Fruit fly (Drosophila melanogaster) whole organism, wandering third instar larva: ENCODE data around the gene CG14841.

Source experiments
- Abd-B ChIP-seq: fragments of >200 bp; optimal IDR thresholded peaks from 2 replicates; lab custom pipeline; 2017; ENCODE audit warnings: missing biosample characterization, missing genetic modification characterization
- CG32264 ChIP-seq: fragments of 200-800 bp; sonication (Bioruptor generic); optimal IDR thresholded peaks from 2 replicates; lab custom pipeline; 2016; ENCODE audit warnings: missing biosample characterization, missing genetic modification characterization
- CG9705 ChIP-seq: fragments of 200-800 bp; sonication (Bioruptor generic); optimal IDR thresholded peaks from 2 replicates; lab custom pipeline; 2018; ENCODE audit warnings: missing biosample characterization, mild to moderate bottlenecking, missing genetic modification characterization
- CrebA ChIP-seq: fragments of 200-800 bp; sonication (Bioruptor generic); optimal IDR thresholded peaks from 2 replicates; lab custom pipeline; 2016; ENCODE audit warnings: missing biosample characterization, mild to moderate bottlenecking, missing genetic modification characterization, borderline replicate concordance
- Dfd ChIP-seq: fragments of >200 bp; optimal IDR thresholded peaks from 2 replicates; lab custom pipeline; 2017; ENCODE audit warnings: missing biosample characterization, missing genetic modification characterization
- Dif ChIP-seq: fragments of 200-275, 200-300 bp; sonication (Bioruptor generic); optimal IDR thresholded peaks from 2 replicates; lab custom pipeline; 2018; ENCODE audit warnings: missing biosample characterization, missing genetic modification characterization; ENCODE audit not compliant: partially characterized antibody
- GATAd ChIP-seq: sonication (Bioruptor generic); optimal IDR thresholded peaks from 2 replicates; lab custom pipeline; 2016; ENCODE audit warnings: missing biosample characterization, missing genetic modification characterization
- HLH106 ChIP-seq: fragments of 200-800 bp; optimal IDR thresholded peaks from 3 replicates; lab custom pipeline; 2019; ENCODE audit warnings: missing biosample characterization, mild to moderate bottlenecking, missing genetic modification characterization, moderate library complexity
- Hnf4 ChIP-seq: fragments of 200-800 bp; sonication (Bioruptor generic); optimal IDR thresholded peaks from 2 replicates; lab custom pipeline; 2016; ENCODE audit warnings: missing biosample characterization, mild to moderate bottlenecking, missing genetic modification characterization
- Hr78 ChIP-seq: fragments of >200 bp; optimal IDR thresholded peaks from 2 replicates; lab custom pipeline; 2017; ENCODE audit warnings: missing biosample characterization, missing genetic modification characterization
- Hr83 ChIP-seq: fragments of 200-300 bp; sonication (Bioruptor generic); optimal IDR thresholded peaks from 2 replicates; lab custom pipeline; 2016; ENCODE audit warnings: missing biosample characterization, mild to moderate bottlenecking, missing genetic modification characterization, moderate library complexity; ENCODE audit not compliant: poor library complexity, severe bottlenecking
- Jra ChIP-seq: sonication (Bioruptor generic); optimal IDR thresholded peaks from 2 replicates; lab custom pipeline; 2016; ENCODE audit warnings: missing biosample characterization, missing genetic modification characterization
- Mio ChIP-seq: sonication (Bioruptor generic); optimal IDR thresholded peaks from 2 replicates; lab custom pipeline; 2016; ENCODE audit warnings: missing biosample characterization, missing genetic modification characterization
- Myc ChIP-seq: fragments of >200 bp; optimal IDR thresholded peaks from 2 replicates; lab custom pipeline; 2017
- N ChIP-seq: fragments of >200 bp; optimal IDR thresholded peaks from 2 replicates; lab custom pipeline; 2018; ENCODE audit warnings: missing biosample characterization, missing external identifiers, missing genetic modification characterization
- Rel ChIP-seq, 2 experiments: fragments of 200-800 bp; sonication (Bioruptor generic) in 1 of 2; optimal IDR thresholded peaks; 2 replicates in 1 of 2; 3 replicates in 1 of 2; lab custom pipeline; 2016 to 2019; ENCODE audit warnings: mild to moderate bottlenecking in 2 of 2, missing biosample characterization in 2 of 2, missing genetic modification characterization in 2 of 2, moderate library complexity in 1 of 2
- Sp1 ChIP-seq: fragments of 200-800 bp; sonication (Bioruptor generic); optimal IDR thresholded peaks from 3 replicates; lab custom pipeline; 2019; ENCODE audit warnings: missing biosample characterization, mild to moderate bottlenecking, missing genetic modification characterization, moderate library complexity
- Vsx2 ChIP-seq: fragments of 200-300, 225-300 bp; sonication (Bioruptor generic); optimal IDR thresholded peaks from 2 replicates; lab custom pipeline; 2018; ENCODE audit warnings: missing biosample characterization, missing genetic modification characterization; ENCODE audit not compliant: partially characterized antibody
- br ChIP-seq: fragments of 200-800 bp; sonication (Bioruptor generic); optimal IDR thresholded peaks from 2 replicates; lab custom pipeline; 2016; ENCODE audit warnings: missing biosample characterization, missing genetic modification characterization
- brk ChIP-seq: fragments of 200-800 bp; sonication (Bioruptor generic); optimal IDR thresholded peaks from 2 replicates; lab custom pipeline; 2016; ENCODE audit warnings: missing biosample characterization, mild to moderate bottlenecking, missing genetic modification characterization
- dl ChIP-seq, 2 experiments: fragments of 175-275, 200-275 bp in 1 of 2; fragments of 200-275 bp in 1 of 2; sonication (Bioruptor generic); optimal IDR thresholded peaks; lab custom pipeline; 2018; ENCODE audit warnings: mild to moderate bottlenecking in 2 of 2, missing biosample characterization in 2 of 2, missing genetic modification characterization in 2 of 2, moderate library complexity in 2 of 2; ENCODE audit not compliant: partially characterized antibody in 2 of 2, insufficient read depth in 1 of 2
- dmrt93B ChIP-seq: fragments of 200-800 bp; sonication (Bioruptor generic); optimal IDR thresholded peaks from 2 replicates; lab custom pipeline; 2018; ENCODE audit warnings: missing biosample characterization, mild to moderate bottlenecking, missing genetic modification characterization
- dsf ChIP-seq: sonication (Bioruptor generic); optimal IDR thresholded peaks from 2 replicates; lab custom pipeline; 2016; ENCODE audit warnings: missing biosample characterization, missing genetic modification characterization, borderline replicate concordance
- ey ChIP-seq: fragments of 200-800 bp; sonication (Bioruptor generic); optimal IDR thresholded peaks from 2 replicates; lab custom pipeline; 2016; ENCODE audit warnings: missing biosample characterization, missing genetic modification characterization
- foxo ChIP-seq, 2 experiments: fragments of 200-800 bp; sonication (Bioruptor generic); optimal IDR thresholded peaks; 2 replicates in 1 of 2; 3 replicates in 1 of 2; lab custom pipeline; 2016 to 2017; ENCODE audit warnings: missing biosample characterization in 2 of 2, missing genetic modification characterization in 2 of 2
- fru ChIP-seq: fragments of 200-800 bp; sonication (Bioruptor generic); optimal IDR thresholded peaks from 3 replicates; lab custom pipeline; 2016; ENCODE audit warnings: missing biosample characterization, mild to moderate bottlenecking, missing genetic modification characterization
- h ChIP-seq: fragments of 200-800 bp; sonication (Bioruptor generic); optimal IDR thresholded peaks from 3 replicates; lab custom pipeline; 2016; ENCODE audit warnings: missing biosample characterization, mild to moderate bottlenecking, missing genetic modification characterization
- jim ChIP-seq: fragments of 175-275, 200-325 bp; sonication (Bioruptor generic); optimal IDR thresholded peaks from 2 replicates; lab custom pipeline; 2016; ENCODE audit warnings: missing biosample characterization, mild to moderate bottlenecking, missing genetic modification characterization
- lola ChIP-seq: fragments of >200 bp; optimal IDR thresholded peaks from 2 replicates; lab custom pipeline; 2017; ENCODE audit warnings: missing biosample characterization, missing genetic modification characterization
- psq ChIP-seq: fragments of 200-800 bp; sonication (Bioruptor generic); optimal IDR thresholded peaks from 3 replicates; lab custom pipeline; 2017; ENCODE audit warnings: missing biosample characterization, mild to moderate bottlenecking, missing genetic modification characterization, moderate library complexity
- sage ChIP-seq: fragments of 200-800 bp; sonication (Bioruptor generic); optimal IDR thresholded peaks from 2 replicates; lab custom pipeline; 2016; ENCODE audit warnings: missing biosample characterization, mild to moderate bottlenecking, missing genetic modification characterization
- sv ChIP-seq: fragments of 200-800 bp; sonication (Bioruptor generic); optimal IDR thresholded peaks from 3 replicates; lab custom pipeline; 2016; ENCODE audit warnings: missing biosample characterization, missing genetic modification characterization
- usp ChIP-seq: fragments of >200 bp; optimal IDR thresholded peaks from 2 replicates; lab custom pipeline; 2017; ENCODE audit warnings: missing biosample characterization, missing genetic modification characterization
- woc ChIP-seq: sonication (Bioruptor generic); optimal IDR thresholded peaks from 2 replicates; lab custom pipeline; 2016; ENCODE audit warnings: missing biosample characterization, mild to moderate bottlenecking, missing genetic modification characterization

CG14841 gene

dm6 chr3R:14261113-14261512 lies 1.1 kb downstream of the CG14841 start, which contains the start of gene CG14840:
CG14840 (minus strand) TSS chr3R:14261213.
- TF ChIP-seq foxo (GFP tag; optimal IDR thresholded peaks at IDR 0.05; lab: Kevin White, UChicago) (no peak), N (GFP tag; lab: Kevin White, UChicago) (no peak), woc (GFP tag; lab: Kevin White, UChicago) (no peak), sv (GFP tag; lab: Kevin White, UChicago) (no peak), Myc (lab: Kevin White, UChicago) (no peak), CrebA (GFP tag; lab: Kevin White, UChicago) (no peak), GATAd (GFP tag; lab: Kevin White, UChicago) (no peak), Rel (GFP tag; optimal IDR thresholded peaks at IDR 0.05; lab: Kevin White, UChicago) (no peak), Rel (tag; optimal IDR thresholded peaks at IDR 0.05; lab: Kevin White, UChicago) (no peak), jim (GFP tag; lab: Kevin White, UChicago) (no peak), Hnf4 (GFP tag; lab: Kevin White, UChicago) (no peak), CG32264 (GFP tag; lab: Kevin White, UChicago) (no peak), brk (no peak), ey (GFP tag; lab: Kevin White, UChicago) (no peak), Mio (GFP tag; lab: Kevin White, UChicago) (no peak), dmrt93B (GFP tag; lab: Kevin White, UChicago) (no peak)

dm6 chr3R:14259821-14260220 lies 2.4 kb downstream of the CG14841 start, which contains the start of gene MetRS-m:
MetRS-m (minus strand) TSS chr3R:14259991.
- TF ChIP-seq sage (peak; percentile 31), Hr78 (GFP tag; lab: Kevin White, UChicago) (no peak)

DNA sequence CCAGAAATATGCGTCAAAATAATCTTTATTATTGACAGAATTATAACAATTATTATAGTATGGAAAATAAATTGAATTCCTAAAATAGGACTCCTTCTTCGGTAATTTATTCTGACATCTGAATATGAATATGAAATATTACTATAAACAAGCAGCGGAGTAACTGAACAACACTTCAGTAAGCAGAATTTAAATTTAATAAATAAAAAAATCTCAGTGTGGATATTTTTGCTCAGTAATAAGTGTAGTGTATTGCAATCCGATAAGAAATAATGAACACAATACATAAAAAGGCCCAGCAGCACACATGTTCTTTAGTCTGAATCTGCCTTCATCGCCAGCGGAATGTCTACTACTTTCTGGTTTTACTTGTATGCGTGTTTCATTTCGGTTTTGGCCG lies 6.4 kb downstream of the CG14841 start, which contains the start of gene CG43179:
Gene CG43179 (plus strand): TSS at position 301 of the 400 bp plus-strand sequence.
- no peak for TF ChIP-seq Hr78 (GFP tag; lab: Kevin White, UChicago)
- TF ChIP-seq woc (GFP tag; lab: Kevin White, UChicago) = no peak
- no peak for TF ChIP-seq Vsx2
- no peak for TF ChIP-seq GATAd (GFP tag; lab: Kevin White, UChicago)
- no peak for TF ChIP-seq foxo (GFP tag; optimal IDR thresholded peaks at IDR 0.05; lab: Kevin White, UChicago)
- TF ChIP-seq dl (GFP tag; optimal IDR thresholded peaks at IDR 0.05; lab: Kevin White, UChicago; ENCODE audit: insufficient read depth in 1 of 2, partially characterized antibody in 2 of 2) = no peak
- TF ChIP-seq brk = no peak
- TF ChIP-seq Dif (GFP tag; lab: Kevin White, UChicago) = no peak
- no peak for TF ChIP-seq Hr83 (GFP tag; lab: Kevin White, UChicago)
- TF ChIP-seq psq = no peak
- no peak for TF ChIP-seq Jra
- no peak for TF ChIP-seq HLH106 (tag; lab: Kevin White, UChicago)
- no peak for TF ChIP-seq Dfd (GFP tag; lab: Kevin White, UChicago)
- TF ChIP-seq N (GFP tag; lab: Kevin White, UChicago) = no peak
- no peak for TF ChIP-seq h
- no peak for TF ChIP-seq Abd-B
- TF ChIP-seq usp (GFP tag; lab: Kevin White, UChicago) = no peak
- no peak for TF ChIP-seq dsf (GFP tag; lab: Kevin White, UChicago)
- TF ChIP-seq fru (GFP tag; lab: Kevin White, UChicago) = no peak
- TF ChIP-seq CG9705 = no peak

- TF ChIP-seq br = no peak
- TF ChIP-seq fru (GFP tag; lab: Kevin White, UChicago) = no peak
- no peak for TF ChIP-seq Myc (lab: Kevin White, UChicago)
- no peak for TF ChIP-seq CrebA (GFP tag; lab: Kevin White, UChicago)
- TF ChIP-seq Sp1 (GFP tag; lab: Kevin White, UChicago) = no peak
- TF ChIP-seq Hr83 (GFP tag; lab: Kevin White, UChicago) = no peak
- no peak for TF ChIP-seq CG32264 (GFP tag; lab: Kevin White, UChicago)
- TF ChIP-seq sv (GFP tag; lab: Kevin White, UChicago) = no peak
- no peak for TF ChIP-seq Vsx2
- TF ChIP-seq Dif (GFP tag; lab: Kevin White, UChicago) = no peak
- no peak for TF ChIP-seq lola (GFP tag; lab: Kevin White, UChicago)
- no peak for TF ChIP-seq foxo (GFP tag; optimal IDR thresholded peaks at IDR 0.05; lab: Kevin White, UChicago)
- TF ChIP-seq Jra = no peak
- no peak for TF ChIP-seq Abd-B
- no peak for TF ChIP-seq Rel (GFP tag; optimal IDR thresholded peaks at IDR 0.05; lab: Kevin White, UChicago)
- TF ChIP-seq Rel (tag; optimal IDR thresholded peaks at IDR 0.05; lab: Kevin White, UChicago) = no peak
- no peak for TF ChIP-seq h
- TF ChIP-seq sage = no peak
Measured at dm6 chr3R:14245371-14245770, 16.8 kb downstream of the CG14841 start, which contains the start of gene CG9616. CG9616 (minus strand) TSS chr3R:14245471.
